Worm (Caenorhabditis elegans) whole organism, young adult: ENCODE measurements around the gene melo-3.

Source experiments
- B0261.1 ChIP-seq: sonication (generic microtip); optimal IDR thresholded peaks from 2 replicates; lab custom pipeline; 2016; ENCODE audit warnings: mild to moderate bottlenecking, missing genetic modification characterization, moderate library complexity, missing compliant biosample characterization
- B0336.3 ChIP-seq: fragments of 200-800 bp; sonication (Bioruptor generic); IDR thresholded peaks from 2 replicates; pipeline ENCODE4 v1.3.6; 2022; ENCODE audit warnings: missing genetic modification characterization, missing compliant biosample characterization
- C06A6.2 ChIP-seq: fragments of 200-800 bp; sonication (Bioruptor generic); conservative IDR thresholded peaks from 2 replicates; pipeline ENCODE4 v1.3.6; 2022; ENCODE audit warnings: missing genetic modification characterization, missing compliant biosample characterization
- C17E4.6 ChIP-seq: fragments of 200-800 bp; sonication (Bioruptor generic); IDR thresholded peaks from 2 replicates; pipeline ENCODE4 v1.3.6; 2022; ENCODE audit warnings: missing genetic modification reagents, missing genetic modification characterization, missing compliant biosample characterization
- D2030.7 ChIP-seq: fragments of 200-800 bp; sonication (Bioruptor generic); IDR thresholded peaks from 2 replicates; pipeline ENCODE4 v1.3.6; 2022; ENCODE audit warnings: missing genetic modification reagents, missing genetic modification characterization, missing compliant biosample characterization
- F23B12.7 ChIP-seq: sonication (generic microtip); optimal IDR thresholded peaks from 2 replicates; lab custom pipeline; 2017; ENCODE audit warnings: missing genetic modification characterization, mild to moderate bottlenecking, missing compliant biosample characterization, antibody characterized with exemption, moderate library complexity; ENCODE audit not compliant: insufficient read depth
- F37B4.10 ChIP-seq: fragments of 200-800 bp; sonication (Bioruptor generic); IDR thresholded peaks from 2 replicates; pipeline ENCODE4 v1.3.6; 2022; ENCODE audit warnings: missing genetic modification characterization, missing compliant biosample characterization
- F49E8.2 ChIP-seq: sonication (generic microtip); optimal IDR thresholded peaks from 3 replicates; lab custom pipeline; 2017; ENCODE audit warnings: missing genetic modification characterization, mild to moderate bottlenecking, missing compliant biosample characterization, antibody characterized with exemption, moderate library complexity; ENCODE audit not compliant: insufficient read depth
- K12H6.12 ChIP-seq: fragments of 200-800 bp; sonication (Bioruptor generic); optimal IDR thresholded peaks from 2 replicates; lab custom pipeline; 2018; ENCODE audit warnings: mild to moderate bottlenecking, missing genetic modification characterization, missing compliant biosample characterization
- T26A5.8 ChIP-seq: sonication (generic microtip); optimal IDR thresholded peaks from 2 replicates; lab custom pipeline; 2016; ENCODE audit warnings: missing genetic modification characterization, missing compliant biosample characterization
- Y53G8AR.9 ChIP-seq: fragments of 200-800 bp; sonication (Bioruptor generic); conservative IDR thresholded peaks from 2 replicates; pipeline ENCODE4 v1.3.6; 2022; ENCODE audit warnings: missing genetic modification reagents, missing genetic modification characterization, missing compliant biosample characterization
- ZK185.1 ChIP-seq: sonication (generic microtip); optimal IDR thresholded peaks from 2 replicates; lab custom pipeline; 2016; ENCODE audit warnings: mild to moderate bottlenecking, missing genetic modification characterization, missing compliant biosample characterization; ENCODE audit not compliant: poor library complexity, severe bottlenecking
- ccch-3 ChIP-seq: fragments of 200-800 bp; sonication (Bioruptor generic); optimal IDR thresholded peaks from 2 replicates; lab custom pipeline; 2018; ENCODE audit warnings: mild to moderate bottlenecking, missing genetic modification characterization, missing compliant biosample characterization
- ceh-79 ChIP-seq: sonication (generic microtip); optimal IDR thresholded peaks from 2 replicates; lab custom pipeline; 2017; ENCODE audit warnings: mild to moderate bottlenecking, missing genetic modification characterization, missing compliant biosample characterization
- die-1 ChIP-seq: sonication (generic microtip); optimal IDR thresholded peaks from 2 replicates; lab custom pipeline; 2016; ENCODE audit warnings: missing genotype, mild to moderate bottlenecking, missing genetic modification characterization, missing compliant biosample characterization
- efl-1 ChIP-seq: fragments of 150-350 bp; optimal IDR thresholded peaks from 2 replicates; lab custom pipeline; 2014; ENCODE audit warnings: missing biosample characterization, missing genetic modification reagents, missing genetic modification characterization
- him-1 ChIP-seq: sonication (generic microtip); optimal IDR thresholded peaks from 2 replicates; lab custom pipeline; 2016; ENCODE audit warnings: missing genotype, missing genetic modification reagents, missing genetic modification characterization, missing compliant biosample characterization
- hlh-12 ChIP-seq: sonication (generic microtip); optimal IDR thresholded peaks from 2 replicates; lab custom pipeline; 2016; ENCODE audit warnings: missing genetic modification characterization, missing compliant biosample characterization
- hmg-20 ChIP-seq: fragments of 200-800 bp; sonication (Bioruptor generic); IDR thresholded peaks from 2 replicates; pipeline ENCODE4 v1.3.6; 2022; ENCODE audit warnings: missing genetic modification reagents, missing genetic modification characterization, missing compliant biosample characterization
- hsf-1 ChIP-seq: fragments of 200-800 bp; sonication (Bioruptor generic); IDR thresholded peaks from 2 replicates; pipeline ENCODE4 v1.3.6; 2022; ENCODE audit warnings: missing genetic modification reagents, missing genetic modification characterization, missing compliant biosample characterization
- let-526 ChIP-seq: fragments of 200-800 bp; sonication (Bioruptor generic); IDR thresholded peaks from 2 replicates; pipeline ENCODE4 v1.3.6; 2022; ENCODE audit warnings: missing genetic modification reagents, missing genetic modification characterization, missing compliant biosample characterization
- lin-35 ChIP-seq, 3 experiments: fragments of 150-350 bp in 2 of 3; sonication (generic microtip) in 1 of 3; optimal IDR thresholded peaks; 2 replicates each; lab custom pipeline; 2014 to 2018; ENCODE audit warnings: missing biosample characterization in 3 of 3, missing genetic modification characterization in 3 of 3, missing genetic modification reagents in 3 of 3
- lin-54 ChIP-seq: fragments of 200-800 bp; sonication (Bioruptor generic); optimal IDR thresholded peaks from 2 replicates; lab custom pipeline; 2018; ENCODE audit warnings: mild to moderate bottlenecking, missing genetic modification characterization, missing compliant biosample characterization
- lir-1 ChIP-seq: fragments of 200-800 bp; sonication (Bioruptor generic); conservative IDR thresholded peaks from 2 replicates; pipeline ENCODE4 v1.3.6; 2022; ENCODE audit warnings: missing genetic modification reagents, missing genetic modification characterization, missing compliant biosample characterization
- lsl-1 ChIP-seq: fragments of 200-800 bp; sonication (Bioruptor generic); optimal IDR thresholded peaks from 2 replicates; lab custom pipeline; 2018; ENCODE audit warnings: mild to moderate bottlenecking, missing genetic modification characterization, moderate library complexity, missing compliant biosample characterization
- madf-10 ChIP-seq: sonication (generic microtip); optimal IDR thresholded peaks from 2 replicates; lab custom pipeline; 2016; ENCODE audit warnings: mild to moderate bottlenecking, missing genetic modification characterization, missing compliant biosample characterization
- madf-6 ChIP-seq: fragments of 200-800 bp; sonication (Bioruptor generic); IDR thresholded peaks from 2 replicates; pipeline ENCODE4 v1.3.6; 2022; ENCODE audit warnings: missing genetic modification reagents, missing genetic modification characterization, missing compliant biosample characterization
- mcd-1 ChIP-seq: fragments of 200-800 bp; sonication (Bioruptor generic); IDR thresholded peaks from 2 replicates; pipeline ENCODE4 v1.3.6; 2022; ENCODE audit warnings: missing genetic modification reagents, missing genetic modification characterization, missing compliant biosample characterization
- nfyb-1 ChIP-seq: fragments of 200-800 bp; sonication (Bioruptor generic); IDR thresholded peaks from 2 replicates; pipeline ENCODE4 v1.3.6; 2022; ENCODE audit warnings: missing genetic modification reagents, missing genetic modification characterization, missing compliant biosample characterization
- nhr-120 ChIP-seq: fragments of 200-800 bp; sonication (Bioruptor generic); IDR thresholded peaks from 2 replicates; pipeline ENCODE4 v1.3.6; 2022; ENCODE audit warnings: missing genetic modification characterization, missing compliant biosample characterization
- rpc-1 ChIP-seq, 2 experiments: fragments of 150-350 bp in 1 of 2; sonication (generic microtip) in 1 of 2; optimal IDR thresholded peaks; 2 replicates each; lab custom pipeline; 2014 to 2018; ENCODE audit warnings: missing biosample characterization in 1 of 2, missing genetic modification characterization in 1 of 2, missing genetic modification reagents in 1 of 2, missing genotype in 1 of 2
- sea-2 ChIP-seq: fragments of 200-800 bp; sonication (Bioruptor generic); IDR thresholded peaks from 2 replicates; pipeline ENCODE4 v1.3.6; 2022; ENCODE audit warnings: missing genetic modification characterization, missing compliant biosample characterization
- snpc-1.1 ChIP-seq: sonication (generic microtip); optimal IDR thresholded peaks from 2 replicates; lab custom pipeline; 2017; ENCODE audit warnings: missing genetic modification characterization, mild to moderate bottlenecking, missing compliant biosample characterization, antibody characterized with exemption, moderate library complexity, missing genotype, missing genetic modification reagents; ENCODE audit not compliant: insufficient read depth
- snpc-4 ChIP-seq, 5 experiments: fragments of 150-350 bp in 1 of 5; sonication (generic microtip) in 4 of 5; optimal IDR thresholded peaks; 2 replicates each; lab custom pipeline; 2014 to 2018; ENCODE audit warnings: missing genetic modification characterization in 5 of 5, missing biosample characterization in 3 of 5, antibody characterized with exemption in 2 of 5, mild to moderate bottlenecking in 2 of 5, missing compliant biosample characterization in 2 of 5, missing genotype in 2 of 5, moderate library complexity in 2 of 5, missing genetic modification reagents in 1 of 5
- tlf-1 ChIP-seq: fragments of 200-800 bp; sonication (Bioruptor generic); optimal IDR thresholded peaks from 2 replicates; lab custom pipeline; 2018; ENCODE audit warnings: mild to moderate bottlenecking, missing genetic modification characterization, missing compliant biosample characterization
- zim-3 ChIP-seq: sonication (generic microtip); optimal IDR thresholded peaks from 2 replicates; lab custom pipeline; 2017; ENCODE audit warnings: mild to moderate bottlenecking, missing genetic modification characterization, moderate library complexity, missing compliant biosample characterization
- ztf-28 ChIP-seq: fragments of 200-800 bp; sonication (Bioruptor generic); IDR thresholded peaks from 2 replicates; pipeline ENCODE4 v1.3.6; 2022; ENCODE audit warnings: missing genetic modification reagents, missing genetic modification characterization, missing compliant biosample characterization

The melo-3 gene

DNA sequence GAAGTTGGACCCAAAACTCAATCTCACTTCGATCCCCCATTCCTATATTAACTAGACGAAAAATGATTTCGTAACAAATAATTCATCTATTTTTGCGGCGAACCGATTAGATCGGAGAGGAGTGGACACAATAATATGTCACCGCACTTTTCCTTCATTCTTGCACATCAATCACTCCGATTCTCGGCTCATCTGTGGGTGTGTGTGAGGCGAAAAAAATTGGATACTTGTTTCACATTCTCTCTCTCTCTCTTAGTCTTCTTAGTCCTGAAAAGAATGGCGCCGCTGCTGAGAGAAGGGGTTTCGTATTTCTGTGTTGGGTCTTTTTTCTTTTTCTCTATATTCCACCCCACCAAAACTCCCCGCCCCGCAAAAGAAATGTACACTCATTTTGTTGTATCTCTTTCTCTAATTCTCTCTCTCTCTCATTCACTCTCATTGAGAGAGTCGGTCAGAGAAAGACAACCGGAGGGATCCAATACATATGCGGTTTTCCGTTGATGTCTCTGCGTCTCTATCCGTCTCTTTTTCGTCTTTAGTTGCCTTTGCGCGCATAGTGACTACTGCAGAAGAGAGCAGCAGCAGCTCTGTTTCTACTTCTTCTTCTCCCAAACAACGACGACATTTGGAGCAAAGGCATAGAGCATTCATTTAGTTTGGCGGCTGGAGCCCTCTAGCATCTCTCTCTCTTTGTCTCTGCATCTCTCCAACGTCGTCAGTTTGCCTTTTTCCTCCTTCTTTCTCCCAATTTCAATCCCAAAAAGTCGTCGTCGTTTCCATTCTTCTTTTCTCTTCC is 34.5 kb upstream of the melo-3 start, which contains the start of gene unc-76 (continued):
- no peak for TF ChIP-seq efl-1
- no peak for TF ChIP-seq snpc-1.1 (tag; lab: Kevin White, UChicago)
- TF ChIP-seq ceh-79 (tag; lab: Kevin White, UChicago) = no peak
- TF ChIP-seq him-1 (tag; lab: Kevin White, UChicago) = no peak
- TF ChIP-seq T26A5.8 (tag; lab: Kevin White, UChicago) = no peak
- TF ChIP-seq F23B12.7 (tag; lab: Kevin White, UChicago) = no peak
- TF ChIP-seq zim-3 (tag; lab: Kevin White, UChicago) = no peak
- TF ChIP-seq B0261.1 (tag; lab: Kevin White, UChicago) = no peak
- no peak for TF ChIP-seq F37B4.10 (GFP tag; lab: Robert Waterston, UW)
- no peak for TF ChIP-seq nfyb-1
- TF ChIP-seq F49E8.2 = no peak
- TF ChIP-seq hsf-1 (GFP tag; lab: Robert Waterston, UW) = no peak; the same call in 1 of the 2 replicates
- TF ChIP-seq snpc-4 (GFP tag; optimal IDR thresholded peaks at IDR 0.05; lab: Kevin White, UChicago) = no peak
- peak in 2 of 4 experiments; percentile 34 to 55 for TF ChIP-seq snpc-4 (tag; optimal IDR thresholded peaks at IDR 0.05; lab: Kevin White, UChicago)
- peak; percentile 20 for TF ChIP-seq madf-10 (tag; lab: Kevin White, UChicago)
- TF ChIP-seq die-1 (tag; lab: Kevin White, UChicago) = no peak
- no peak for TF ChIP-seq lsl-1 (GFP tag; lab: Kevin White, UChicago)
- TF ChIP-seq hmg-20 = no peak
- TF ChIP-seq B0336.3 = peak; percentile 39; the same call in 1 of the 2 replicates
- TF ChIP-seq mcd-1 = peak; percentile 51
- TF ChIP-seq Y53G8AR.9 = no peak
- TF ChIP-seq lin-54 (GFP tag; lab: Kevin White, UChicago) = no peak
- no peak for TF ChIP-seq nhr-120
- no peak for TF ChIP-seq madf-6 (GFP tag; lab: Robert Waterston, UW)
- no peak for TF ChIP-seq tlf-1 (GFP tag; lab: Kevin White, UChicago)
- TF ChIP-seq C06A6.2 (GFP tag; lab: Robert Waterston, UW) = no peak; the same call in 1 of the 2 replicates
- TF ChIP-seq C17E4.6 (GFP tag; lab: Robert Waterston, UW) = no peak
- TF ChIP-seq hlh-12 (tag; lab: Kevin White, UChicago) = no peak
- no peak for TF ChIP-seq sea-2 (GFP tag; lab: Robert Waterston, UW)

DNA sequence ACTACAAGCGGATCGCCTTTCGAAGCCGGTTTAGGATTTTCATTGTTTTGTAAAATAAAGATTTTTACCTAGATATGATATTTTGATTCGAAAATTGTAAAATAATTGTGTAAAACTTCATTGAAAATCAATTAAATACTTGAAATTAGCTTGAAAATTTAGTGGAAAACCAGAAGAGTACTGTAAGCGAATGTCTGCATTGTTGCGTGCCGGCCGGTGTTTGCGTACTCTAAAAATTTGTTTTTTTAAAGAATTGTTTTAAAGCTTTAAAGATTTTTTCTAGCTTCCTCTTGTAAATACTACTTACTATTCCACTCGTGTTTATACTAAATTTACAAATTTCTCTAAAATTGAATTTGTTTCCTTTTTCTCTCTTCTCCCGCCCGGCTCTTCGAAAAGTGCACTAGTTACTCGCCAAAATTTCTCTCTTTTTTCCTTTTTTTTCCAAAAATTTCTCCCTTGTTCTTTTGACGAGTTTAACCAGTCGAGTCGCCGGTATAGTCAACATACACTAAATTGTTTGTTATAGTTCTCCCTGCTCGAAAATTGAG is 32.8 kb upstream of the melo-3 start:
- TF ChIP-seq lin-35 (GFP tag; optimal IDR thresholded peaks at IDR 0.05; lab: Kevin White, UChicago) = no peak
- peak; percentile 62 for TF ChIP-seq lsl-1 (GFP tag; lab: Kevin White, UChicago)
- no peak for TF ChIP-seq snpc-4 (GFP tag; optimal IDR thresholded peaks at IDR 0.05; lab: Kevin White, UChicago)
- TF ChIP-seq snpc-4 (tag; optimal IDR thresholded peaks at IDR 0.05; lab: Kevin White, UChicago) = no peak
- no peak for TF ChIP-seq ztf-28 (GFP tag; lab: Robert Waterston, UW)
- TF ChIP-seq K12H6.12 (tag; lab: Kevin White, UChicago) = no peak
- TF ChIP-seq let-526 (GFP tag; lab: Robert Waterston, UW) = no peak
- no peak for TF ChIP-seq ccch-3 (GFP tag; lab: Kevin White, UChicago)
- TF ChIP-seq lir-1 (GFP tag; lab: Robert Waterston, UW) = no peak
- TF ChIP-seq nhr-120 = no peak
- no peak for TF ChIP-seq ZK185.1
- TF ChIP-seq D2030.7 = peak; percentile 42; the same call in 1 of the 2 replicates
- no peak for TF ChIP-seq rpc-1 (optimal IDR thresholded peaks at IDR 0.05; lab: Kevin White, UChicago)
- TF ChIP-seq rpc-1 (tag; optimal IDR thresholded peaks at IDR 0.05; lab: Kevin White, UChicago) = no peak
